Worm (Caenorhabditis elegans) whole organism, L3 larva: ENCODE results near the gene C46A5.6.

Experiments used
- R02D3.7 ChIP-seq: fragments of 150-350 bp; optimal IDR thresholded peaks from 2 replicates; lab custom pipeline; 2014; ENCODE audit warnings: missing biosample characterization, missing genetic modification characterization
- aly-2 ChIP-seq: fragments of 150-350 bp; optimal IDR thresholded peaks from 2 replicates; lab custom pipeline; 2014; ENCODE audit warnings: missing biosample characterization, missing genetic modification characterization
- ama-1 ChIP-seq: fragments of 150-350 bp; optimal IDR thresholded peaks from 2 replicates; lab custom pipeline; 2018
- daf-12 ChIP-seq: fragments of 150-350 bp; optimal IDR thresholded peaks from 2 replicates; lab custom pipeline; 2014; ENCODE audit warnings: missing biosample characterization, missing genetic modification reagents, missing genetic modification characterization
- elt-3 ChIP-seq, 3 experiments: fragments of 150-350 bp in 1 of 3; sonication (generic microtip) in 2 of 3; optimal IDR thresholded peaks; 2 replicates in 2 of 3; 4 replicates in 1 of 3; lab custom pipeline; 2014 to 2017; ENCODE audit warnings: missing biosample characterization in 3 of 3, missing genetic modification characterization in 3 of 3
- nhr-11 ChIP-seq: fragments of 150-350 bp; optimal IDR thresholded peaks from 2 replicates; lab custom pipeline; 2014; ENCODE audit warnings: missing biosample characterization, missing genetic modification characterization
- nhr-237 ChIP-seq: fragments of 150-350 bp; optimal IDR thresholded peaks from 2 replicates; lab custom pipeline; 2014; ENCODE audit warnings: missing biosample characterization, missing genetic modification characterization
- nhr-25 ChIP-seq: sonication (generic microtip); optimal IDR thresholded peaks from 2 replicates; lab custom pipeline; 2017; ENCODE audit warnings: missing biosample characterization, missing genetic modification characterization
- nhr-67 ChIP-seq: fragments of 150-350 bp; optimal IDR thresholded peaks from 2 replicates; lab custom pipeline; 2014; ENCODE audit warnings: missing biosample characterization, missing genetic modification characterization
- skn-1 ChIP-seq: fragments of 150-350 bp; optimal IDR thresholded peaks from 2 replicates; lab custom pipeline; 2014; ENCODE audit warnings: missing biosample characterization, missing genetic modification characterization
- snpc-4 ChIP-seq: fragments of 150-350 bp; optimal IDR thresholded peaks from 2 replicates; lab custom pipeline; 2014; ENCODE audit warnings: missing biosample characterization, missing genetic modification characterization

DNA sequence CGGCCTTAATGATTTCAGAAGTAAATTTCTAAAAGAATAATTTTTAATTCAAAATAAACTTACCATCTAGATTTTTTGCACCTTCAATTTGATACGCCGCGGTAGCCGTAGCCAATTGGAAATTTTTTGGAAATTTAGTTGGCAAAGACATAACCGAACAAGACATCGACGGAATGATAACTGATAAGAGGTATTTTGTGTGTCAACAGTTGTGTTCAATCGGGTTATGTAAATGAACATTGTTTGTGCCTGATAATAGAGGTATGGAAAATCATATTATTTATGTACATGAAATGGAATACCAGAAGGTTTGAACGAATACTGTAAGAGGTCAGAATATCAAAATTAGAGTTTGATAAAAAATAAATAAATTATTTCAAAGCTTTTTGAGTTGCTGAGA lies 15.8 kb downstream of the C46A5.6 start, which contains the start of gene klo-1:
- TF ChIP-seq aly-2: no peak
- TF ChIP-seq ama-1 (lab: Kevin White, UChicago): no peak
- TF ChIP-seq elt-3 (tag; optimal IDR thresholded peaks at IDR 0.05; lab: Kevin White, UChicago): no peak
- TF ChIP-seq nhr-237 (tag; lab: Kevin White, UChicago): no peak
- TF ChIP-seq snpc-4 (tag; lab: Kevin White, UChicago): no peak
- no peak for TF ChIP-seq daf-12 (tag; lab: Kevin White, UChicago)
- TF ChIP-seq skn-1 (tag; lab: Kevin White, UChicago): no peak
- no peak for TF ChIP-seq nhr-11
- TF ChIP-seq nhr-25 (tag; lab: Kevin White, UChicago): no peak
- no peak for TF ChIP-seq R02D3.7 (tag; lab: Kevin White, UChicago)
- no peak for TF ChIP-seq nhr-67
